Worm (Caenorhabditis elegans) whole organism, L2 larva: Measurements from ENCODE around the gene C54C6.11.

Experiments
- ama-1 ChIP-seq: fragments of 150-350 bp; optimal IDR thresholded peaks from 2 replicates; lab custom pipeline; 2018; ENCODE audit warnings: inconsistent platforms
- crh-2 ChIP-seq: sonication (generic microtip); optimal IDR thresholded peaks from 2 replicates; lab custom pipeline; 2017; ENCODE audit warnings: missing biosample characterization, missing genetic modification characterization
- lin-13 ChIP-seq: fragments of 150-350 bp; optimal IDR thresholded peaks from 2 replicates; lab custom pipeline; 2014; ENCODE audit warnings: missing biosample characterization, missing genetic modification reagents, missing genetic modification characterization
- mdl-1 ChIP-seq, 2 experiments: fragments of 150-350 bp in 1 of 2; sonication (generic microtip) in 1 of 2; optimal IDR thresholded peaks; 2 replicates each; lab custom pipeline; 2017; ENCODE audit warnings: missing biosample characterization in 2 of 2, missing genetic modification characterization in 2 of 2
- sem-4 ChIP-seq: fragments of 150-350 bp; optimal IDR thresholded peaks from 2 replicates; lab custom pipeline; 2014; ENCODE audit warnings: missing biosample characterization, missing genetic modification reagents, missing genetic modification characterization

ce11 chrIII:3583341-3583740, 35.2 kb downstream of the C54C6.11 start:
- TF ChIP-seq crh-2 (tag; lab: Kevin White, UChicago) (no peak), lin-13 (GFP tag; lab: Kevin White, UChicago) (no peak), sem-4 (tag; lab: Kevin White, UChicago) (no peak), mdl-1 (tag; optimal IDR thresholded peaks at IDR 0.05; lab: Kevin White, UChicago) (no peak), ama-1 (lab: Kevin White, UChicago) (no peak)
